Fruit fly (Drosophila melanogaster) whole organism, embryonic: ENCODE data around the gene Miox.

Experiments
- B-H2 ChIP-seq: fragments of 200-800 bp; sonication (Bioruptor generic); optimal IDR thresholded peaks from 2 replicates; lab custom pipeline; 2018; ENCODE audit warnings: missing biosample characterization, mild to moderate bottlenecking, missing genetic modification characterization
- CG10274 ChIP-seq: fragments of 200-800 bp; sonication (Bioruptor generic); optimal IDR thresholded peaks from 3 replicates; lab custom pipeline; 2017; ENCODE audit warnings: missing biosample characterization, mild to moderate bottlenecking, missing genetic modification characterization
- CG14710 ChIP-seq: fragments of 200-800 bp; sonication (Bioruptor generic); optimal IDR thresholded peaks from 3 replicates; lab custom pipeline; 2019; ENCODE audit warnings: missing biosample characterization, mild to moderate bottlenecking, missing genetic modification characterization, moderate library complexity
- CG7372 ChIP-seq: fragments of 200-800 bp; sonication (Bioruptor generic); IDR thresholded peaks from 2 replicates; pipeline ENCODE4 v1.3.6; 2022; ENCODE audit warnings: missing biosample characterization, missing genetic modification characterization
- Lim3 ChIP-seq: fragments of 200-800 bp; sonication (Bioruptor generic); IDR thresholded peaks from 2 replicates; pipeline ENCODE4 v1.3.6; 2022; ENCODE audit warnings: missing biosample characterization, missing genetic modification characterization
- gfzf ChIP-seq: fragments of 200-800 bp; sonication (Bioruptor generic); optimal IDR thresholded peaks from 2 replicates; lab custom pipeline; 2016; ENCODE audit warnings: missing biosample characterization, mild to moderate bottlenecking, missing genetic modification characterization, moderate library complexity

dm6 chr3L:12178847-12179437, 5.8 kb upstream of the Miox start:
- TF ChIP-seq B-H2 (GFP tag; lab: Kevin White, UChicago) = no peak
- TF ChIP-seq CG10274 (GFP tag; lab: Kevin White, UChicago) = no peak
- TF ChIP-seq gfzf = no peak
- TF ChIP-seq CG7372 (GFP tag; lab: Robert Waterston, UW) = no peak
- TF ChIP-seq CG14710 = no peak
- no peak for TF ChIP-seq Lim3
